Worm (Caenorhabditis elegans): ENCODE results near the gene mrps-18B.

Gene mrps-18B

ce11 chrII:8488123-8488522 is 37.4 kb upstream of the mrps-18B start:
- no peak for TF ChIP-seq jun-1 (tag; optimal IDR thresholded peaks at IDR 0.05)
- no peak for TF ChIP-seq unc-39 (tag; optimal IDR thresholded peaks at IDR 0.05)
- TF ChIP-seq daf-12 (tag; optimal IDR thresholded peaks at IDR 0.05), result no peak
- no peak for TF ChIP-seq aly-2 (tag; optimal IDR thresholded peaks at IDR 0.05)
- TF ChIP-seq egl-5 (tag; optimal IDR thresholded peaks at IDR 0.05), result no peak

DNA sequence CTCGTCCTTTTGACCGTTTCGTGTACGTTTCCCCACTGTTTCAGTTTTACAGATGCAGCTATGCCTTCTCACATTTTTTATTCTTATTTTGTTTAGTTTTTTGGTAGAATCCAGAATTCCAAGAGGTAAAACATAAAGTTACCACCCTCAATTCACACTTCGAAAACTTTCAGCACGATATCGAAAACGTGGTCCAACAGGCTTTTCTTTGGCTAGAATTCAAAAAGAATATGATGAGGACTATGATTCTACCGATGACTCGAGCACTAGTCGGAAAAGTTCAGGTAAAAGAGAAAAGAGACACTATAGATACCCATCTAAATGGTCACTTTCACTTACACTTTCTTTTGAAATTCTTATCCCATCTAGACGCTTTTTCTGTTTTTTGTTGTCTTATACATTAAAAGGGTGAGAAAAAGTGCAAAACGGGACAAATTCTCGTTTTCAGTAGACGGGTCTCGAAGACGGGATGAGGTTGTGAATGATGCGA is 31.2 kb upstream of the mrps-18B start, which contains the start of gene M05D6.9:
Gene M05D6.9, plus strand, starts transcription at position 51 of the 490 bp plus-strand sequence.
- TF ChIP-seq nhr-12 (tag; optimal IDR thresholded peaks at IDR 0.05), result no peak
- TF ChIP-seq ztf-11 (tag; optimal IDR thresholded peaks at IDR 0.05), result no peak
- no peak for TF ChIP-seq ceh-9 (tag; optimal IDR thresholded peaks at IDR 0.05)
- no peak for TF ChIP-seq lin-15B (tag; optimal IDR thresholded peaks at IDR 0.05)
- TF ChIP-seq lsy-12 (tag; optimal IDR thresholded peaks at IDR 0.05), result no peak
- no peak for TF ChIP-seq elt-2 (tag; optimal IDR thresholded peaks at IDR 0.05)
- peak; percentile 51 for TF ChIP-seq elt-1 (tag; optimal IDR thresholded peaks at IDR 0.05)
- peak; percentile 1 for TF ChIP-seq nhr-25 (tag; optimal IDR thresholded peaks at IDR 0.05)
- no peak for TF ChIP-seq nhr-76 (tag; optimal IDR thresholded peaks at IDR 0.05)
- TF ChIP-seq aly-2 (tag; optimal IDR thresholded peaks at IDR 0.05), result no peak
- TF ChIP-seq nhr-28 (tag; optimal IDR thresholded peaks at IDR 0.05), result no peak
- no peak for TF ChIP-seq lin-39 (tag; optimal IDR thresholded peaks at IDR 0.05)
- no peak for TF ChIP-seq snpc-4 (tag; optimal IDR thresholded peaks at IDR 0.05)

DNA sequence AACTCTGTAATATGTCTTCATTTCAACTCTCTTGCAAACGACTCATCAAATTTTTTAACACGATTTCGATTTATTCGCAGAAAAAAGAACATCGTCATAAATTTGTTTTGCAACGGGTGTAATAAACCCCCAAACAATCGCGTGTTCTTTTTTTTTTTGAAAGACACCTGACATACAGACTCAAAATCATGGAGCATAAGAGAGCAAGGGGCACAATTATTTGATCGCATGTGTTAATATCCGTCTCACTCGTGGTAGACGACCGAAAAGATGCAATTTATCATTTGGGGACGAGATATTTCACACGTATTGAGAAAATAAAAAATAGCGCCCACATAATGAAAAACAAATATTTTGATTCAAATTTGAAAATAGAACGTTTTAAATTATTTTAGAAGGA is 29.3 kb upstream of the mrps-18B start:
- TF ChIP-seq ztf-11 (tag; optimal IDR thresholded peaks at IDR 0.05), result no peak
- TF ChIP-seq nhr-12 (tag; optimal IDR thresholded peaks at IDR 0.05), result no peak
- no peak for TF ChIP-seq skn-1 (tag; optimal IDR thresholded peaks at IDR 0.05)
- peak; percentile 13 for TF ChIP-seq egl-5 (tag; optimal IDR thresholded peaks at IDR 0.05)
- TF ChIP-seq pqm-1 (tag; optimal IDR thresholded peaks at IDR 0.05), result no peak
- TF ChIP-seq hmg-11 (tag; optimal IDR thresholded peaks at IDR 0.05), result no peak
- no peak for TF ChIP-seq daf-12 (tag; optimal IDR thresholded peaks at IDR 0.05)
- no peak for TF ChIP-seq jun-1 (tag; optimal IDR thresholded peaks at IDR 0.05)
- TF ChIP-seq ceh-9 (tag; optimal IDR thresholded peaks at IDR 0.05), result no peak
- peak; percentile 31 for TF ChIP-seq lin-39 (tag; optimal IDR thresholded peaks at IDR 0.05)
- no peak for TF ChIP-seq aly-2 (tag; optimal IDR thresholded peaks at IDR 0.05)
- TF ChIP-seq nhr-43 (tag; optimal IDR thresholded peaks at IDR 0.05; ENCODE audit: poor library complexity, severe bottlenecking), result no peak
- no peak for TF ChIP-seq ZK546.5 (tag; optimal IDR thresholded peaks at IDR 0.05)
- TF ChIP-seq unc-62 (GFP tag; optimal IDR thresholded peaks at IDR 0.05), result no peak
- TF ChIP-seq snpc-4 (tag; optimal IDR thresholded peaks at IDR 0.05), result no peak
- no peak for TF ChIP-seq nhr-237 (tag; optimal IDR thresholded peaks at IDR 0.05)
- no peak for TF ChIP-seq elt-1 (tag; optimal IDR thresholded peaks at IDR 0.05)

ce11 chrII:8498173-8498572 is 27.3 kb upstream of the mrps-18B start:
- TF ChIP-seq tbx-2 (tag; optimal IDR thresholded peaks at IDR 0.05), result no peak
- no peak for TF ChIP-seq nhr-28 (tag; optimal IDR thresholded peaks at IDR 0.05)
- TF ChIP-seq ztf-11 (tag; optimal IDR thresholded peaks at IDR 0.05), result no peak
- no peak for TF ChIP-seq nhr-237 (tag; optimal IDR thresholded peaks at IDR 0.05)
- no peak for TF ChIP-seq nhr-67 (tag; optimal IDR thresholded peaks at IDR 0.05)
- no peak for TF ChIP-seq daf-12 (tag; optimal IDR thresholded peaks at IDR 0.05)
- no peak for TF ChIP-seq nhr-12 (tag; optimal IDR thresholded peaks at IDR 0.05)
- no peak for TF ChIP-seq nhr-43 (tag; optimal IDR thresholded peaks at IDR 0.05; ENCODE audit: poor library complexity, severe bottlenecking)
- TF ChIP-seq fkh-2 (tag; optimal IDR thresholded peaks at IDR 0.05), result no peak
- no peak for TF ChIP-seq lsy-12 (tag; optimal IDR thresholded peaks at IDR 0.05)
- TF ChIP-seq snpc-4 (tag; optimal IDR thresholded peaks at IDR 0.05), result no peak
- TF ChIP-seq ztf-4 (tag; optimal IDR thresholded peaks at IDR 0.05), result no peak
- TF ChIP-seq R02D3.7 (tag; optimal IDR thresholded peaks at IDR 0.05), result no peak
- no peak for TF ChIP-seq nhr-23 (tag; optimal IDR thresholded peaks at IDR 0.05)
- TF ChIP-seq nhr-25 (tag; optimal IDR thresholded peaks at IDR 0.05), result no peak
- no peak for TF ChIP-seq zag-1 (tag; optimal IDR thresholded peaks at IDR 0.05)
- TF ChIP-seq mml-1 (tag; optimal IDR thresholded peaks at IDR 0.05), result no peak
- TF ChIP-seq sea-2 (GFP tag; optimal IDR thresholded peaks at IDR 0.05), result no peak

ce11 chrII:8499021-8499420 is 26.5 kb upstream of the mrps-18B start:
- TF ChIP-seq lin-39 (tag; optimal IDR thresholded peaks at IDR 0.05) (peak; percentile 18), nfya-1 (tag; optimal IDR thresholded peaks at IDR 0.05; ENCODE audit: insufficient read depth) (no peak)
